Worm (Caenorhabditis elegans): ENCODE data around the gene math-13.

- no peak for TF ChIP-seq lin-13 (tag; optimal IDR thresholded peaks at IDR 0.05)
- no peak for TF ChIP-seq unc-62 (GFP tag; optimal IDR thresholded peaks at IDR 0.05)
- TF ChIP-seq ztf-11 (tag; optimal IDR thresholded peaks at IDR 0.05): no peak
- TF ChIP-seq elt-3 (tag; optimal IDR thresholded peaks at IDR 0.05): no peak
- no peak for TF ChIP-seq unc-39 (tag; optimal IDR thresholded peaks at IDR 0.05)
- no peak for TF ChIP-seq snpc-4 (tag; optimal IDR thresholded peaks at IDR 0.05)
- TF ChIP-seq lsy-2 (tag; optimal IDR thresholded peaks at IDR 0.05): no peak
Observed at ce11 chrII:1844552-1844951, 31.2 kb upstream of the math-13 start.

Measured in whole organism, mixed stage, embryonic.